Worm (Caenorhabditis elegans) whole organism, midembryonic: ENCODE results near the gene nduf-9.

ENCODE experiments used
- flt-1 ChIP-seq: fragments of 200-800 bp; sonication (Bioruptor generic); IDR thresholded peaks from 2 replicates; pipeline ENCODE4 v1.3.6; 2022; ENCODE audit warnings: missing genetic modification characterization, missing compliant biosample characterization
- med-1 ChIP-seq: sonication (generic microtip); optimal IDR thresholded peaks from 2 replicates; lab custom pipeline; 2017; ENCODE audit warnings: missing genetic modification characterization, mild to moderate bottlenecking, missing compliant biosample characterization, antibody characterized with exemption, missing genetic modification reagents; ENCODE audit not compliant: insufficient read depth
- ztf-29 ChIP-seq: fragments of 200-800 bp; sonication (Bioruptor generic); IDR thresholded peaks from 2 replicates; pipeline ENCODE4 v1.3.6; 2022; ENCODE audit warnings: missing genetic modification reagents, missing genetic modification characterization, missing compliant biosample characterization

DNA sequence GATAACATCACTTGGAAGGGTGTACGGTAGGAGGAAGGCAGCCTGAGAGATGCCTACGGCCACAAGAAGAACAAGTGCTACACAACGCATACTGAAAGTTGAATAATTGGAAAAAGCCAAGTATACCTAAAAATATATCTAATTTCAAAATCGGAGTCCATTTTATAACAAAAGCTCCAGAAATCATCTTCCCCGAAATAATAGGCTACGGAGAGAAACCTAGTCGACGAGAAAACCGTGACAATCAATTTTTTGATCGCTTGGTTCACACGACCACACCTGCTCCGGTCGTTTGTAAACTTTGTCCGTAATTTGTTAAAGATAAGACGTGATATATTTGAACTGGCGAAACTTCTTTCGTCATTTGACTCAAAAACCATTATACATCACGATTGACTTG lies 9.9 kb upstream of the nduf-9 start, which contains the start of gene nspg-7.2:
- TF ChIP-seq ztf-29 (no peak), flt-1 (GFP tag; lab: Robert Waterston, UW) (no peak), med-1 (GFP tag; lab: Kevin White, UChicago) (no peak)
